Worm (Caenorhabditis elegans) whole organism, L3 larva: ENCODE measurements around the gene parn-2.
A peak's percentile ranks its signal among the peaks of the same experiment; 100 is the strongest.

Experiments
- R02D3.7 ChIP-seq: fragments of 150-350 bp; optimal IDR thresholded peaks from 2 replicates; lab custom pipeline; 2014; ENCODE audit warnings: missing biosample characterization, missing genetic modification characterization
- ZK546.5 ChIP-seq: sonication (generic microtip); optimal IDR thresholded peaks from 2 replicates; lab custom pipeline; 2017; ENCODE audit warnings: missing biosample characterization, missing genetic modification characterization
- ama-1 ChIP-seq: fragments of 150-350 bp; optimal IDR thresholded peaks from 2 replicates; lab custom pipeline; 2018
- ceh-16 ChIP-seq: sonication (generic microtip); optimal IDR thresholded peaks from 2 replicates; lab custom pipeline; 2017; ENCODE audit warnings: missing biosample characterization, missing genetic modification characterization
- ceh-28 ChIP-seq: fragments of 150-350 bp; optimal IDR thresholded peaks from 2 replicates; lab custom pipeline; 2014; ENCODE audit warnings: missing biosample characterization, missing genetic modification reagents, missing genetic modification characterization
- daf-12 ChIP-seq: fragments of 150-350 bp; optimal IDR thresholded peaks from 2 replicates; lab custom pipeline; 2014; ENCODE audit warnings: missing biosample characterization, missing genetic modification reagents, missing genetic modification characterization
- egl-27 ChIP-seq: sonication (generic microtip); optimal IDR thresholded peaks from 4 replicates; lab custom pipeline; 2017; ENCODE audit warnings: missing biosample characterization, missing genetic modification reagents, missing genetic modification characterization
- egl-5 ChIP-seq: fragments of 150-350 bp; optimal IDR thresholded peaks from 2 replicates; lab custom pipeline; 2017; ENCODE audit warnings: missing biosample characterization, missing genetic modification reagents, missing genetic modification characterization, inconsistent platforms
- elt-1 ChIP-seq: fragments of 150-350 bp; optimal IDR thresholded peaks from 2 replicates; lab custom pipeline; 2014; ENCODE audit warnings: missing biosample characterization, missing genetic modification characterization
- elt-2 ChIP-seq: sonication (generic microtip); optimal IDR thresholded peaks from 2 replicates; lab custom pipeline; 2016; ENCODE audit warnings: missing genetic modification reagents, mild to moderate bottlenecking, missing genetic modification characterization, missing compliant biosample characterization
- elt-3 ChIP-seq, 3 experiments: fragments of 150-350 bp in 1 of 3; sonication (generic microtip) in 2 of 3; optimal IDR thresholded peaks; 2 replicates in 2 of 3; 4 replicates in 1 of 3; lab custom pipeline; 2014 to 2017; ENCODE audit warnings: missing biosample characterization in 3 of 3, missing genetic modification characterization in 3 of 3
- eor-1 ChIP-seq, 2 experiments: fragments of 150-350 bp; optimal IDR thresholded peaks; 2 replicates each; lab custom pipeline; 2014 to 2018; ENCODE audit warnings: missing biosample characterization in 2 of 2, missing genetic modification characterization in 2 of 2
- fkh-10 ChIP-seq: sonication (generic microtip); optimal IDR thresholded peaks from 2 replicates; lab custom pipeline; 2017; ENCODE audit warnings: missing biosample characterization, missing genetic modification reagents, missing genetic modification characterization
- fos-1 ChIP-seq: fragments of 150-350 bp; optimal IDR thresholded peaks from 2 replicates; lab custom pipeline; 2014; ENCODE audit warnings: missing biosample characterization, missing genetic modification characterization
- hmg-11 ChIP-seq: sonication (generic microtip); optimal IDR thresholded peaks from 2 replicates; lab custom pipeline; 2016; ENCODE audit warnings: missing genetic modification characterization, missing compliant biosample characterization
- jun-1 ChIP-seq: fragments of 150-350 bp; optimal IDR thresholded peaks from 2 replicates; lab custom pipeline; 2014; ENCODE audit warnings: missing biosample characterization, missing genetic modification reagents, missing genetic modification characterization
- lin-39 ChIP-seq: fragments of 150-350 bp; optimal IDR thresholded peaks from 2 replicates; lab custom pipeline; 2018; ENCODE audit warnings: missing biosample characterization, missing genetic modification reagents, missing genetic modification characterization
- lsy-12 ChIP-seq: sonication (generic microtip); optimal IDR thresholded peaks from 2 replicates; lab custom pipeline; 2016; ENCODE audit warnings: mild to moderate bottlenecking, missing genetic modification characterization, missing compliant biosample characterization
- mdl-1 ChIP-seq: fragments of 150-350 bp; optimal IDR thresholded peaks from 2 replicates; lab custom pipeline; 2014; ENCODE audit warnings: missing biosample characterization, missing genetic modification characterization
- mml-1 ChIP-seq: fragments of 150-350 bp; sonication (generic microtip); optimal IDR thresholded peaks from 3 replicates; lab custom pipeline; 2014; ENCODE audit warnings: missing biosample characterization, missing genetic modification characterization
- nfya-1 ChIP-seq: sonication (generic microtip); optimal IDR thresholded peaks from 2 replicates; lab custom pipeline; 2017; ENCODE audit warnings: missing genetic modification characterization, mild to moderate bottlenecking, missing compliant biosample characterization, antibody characterized with exemption, moderate library complexity; ENCODE audit not compliant: insufficient read depth
- nhr-11 ChIP-seq: fragments of 150-350 bp; optimal IDR thresholded peaks from 2 replicates; lab custom pipeline; 2014; ENCODE audit warnings: missing biosample characterization, missing genetic modification characterization
- nhr-12 ChIP-seq: fragments of 150-350 bp; optimal IDR thresholded peaks from 2 replicates; lab custom pipeline; 2014; ENCODE audit warnings: missing biosample characterization, missing genetic modification characterization
- nhr-237 ChIP-seq: fragments of 150-350 bp; optimal IDR thresholded peaks from 2 replicates; lab custom pipeline; 2014; ENCODE audit warnings: missing biosample characterization, missing genetic modification characterization
- nhr-25 ChIP-seq: sonication (generic microtip); optimal IDR thresholded peaks from 2 replicates; lab custom pipeline; 2017; ENCODE audit warnings: missing biosample characterization, missing genetic modification characterization
- nhr-28 ChIP-seq: fragments of 150-350 bp; optimal IDR thresholded peaks from 2 replicates; lab custom pipeline; 2014; ENCODE audit warnings: missing biosample characterization, missing genetic modification characterization
- nhr-43 ChIP-seq: sonication (generic microtip); optimal IDR thresholded peaks from 2 replicates; lab custom pipeline; 2016; ENCODE audit warnings: mild to moderate bottlenecking, missing genetic modification characterization, missing compliant biosample characterization; ENCODE audit not compliant: poor library complexity, severe bottlenecking
- nhr-67 ChIP-seq: fragments of 150-350 bp; optimal IDR thresholded peaks from 2 replicates; lab custom pipeline; 2014; ENCODE audit warnings: missing biosample characterization, missing genetic modification characterization
- nhr-76 ChIP-seq: fragments of 150-350 bp; sonication (generic microtip); optimal IDR thresholded peaks from 5 replicates; lab custom pipeline; 2014; ENCODE audit warnings: missing biosample characterization, missing genetic modification characterization
- nhr-77 ChIP-seq: fragments of 150-350 bp; optimal IDR thresholded peaks from 2 replicates; lab custom pipeline; 2014; ENCODE audit warnings: missing biosample characterization, missing genetic modification characterization
- sea-2 ChIP-seq: fragments of 150-350 bp; sonication (generic microtip); optimal IDR thresholded peaks from 4 replicates; lab custom pipeline; 2014; ENCODE audit warnings: missing biosample characterization, missing genetic modification reagents, missing genetic modification characterization
- skn-1 ChIP-seq: fragments of 150-350 bp; optimal IDR thresholded peaks from 2 replicates; lab custom pipeline; 2014; ENCODE audit warnings: missing biosample characterization, missing genetic modification characterization
- snpc-4 ChIP-seq: fragments of 150-350 bp; optimal IDR thresholded peaks from 2 replicates; lab custom pipeline; 2014; ENCODE audit warnings: missing biosample characterization, missing genetic modification characterization
- tbx-2 ChIP-seq: sonication (generic microtip); optimal IDR thresholded peaks from 2 replicates; lab custom pipeline; 2016; ENCODE audit warnings: mild to moderate bottlenecking, missing genetic modification characterization, missing compliant biosample characterization
- unc-62 ChIP-seq: fragments of 150-350 bp; sonication (generic microtip); optimal IDR thresholded peaks from 4 replicates; lab custom pipeline; 2014; ENCODE audit warnings: missing biosample characterization, missing genetic modification reagents, missing genetic modification characterization
- ztf-11 ChIP-seq: fragments of 150-350 bp; optimal IDR thresholded peaks from 2 replicates; lab custom pipeline; 2014; ENCODE audit warnings: missing biosample characterization, missing genetic modification characterization
- ztf-4 ChIP-seq: fragments of 150-350 bp; optimal IDR thresholded peaks from 2 replicates; lab custom pipeline; 2014; ENCODE audit warnings: missing biosample characterization, missing genetic modification characterization

parn-2 gene

ce11 chrII:12214562-12214961 is 41.9 kb downstream of the parn-2 start:
- TF ChIP-seq unc-62 (GFP tag; lab: Kevin White, UChicago), result no peak
- no peak for TF ChIP-seq daf-12 (tag; lab: Kevin White, UChicago)
- TF ChIP-seq ama-1 (lab: Kevin White, UChicago), result no peak
- TF ChIP-seq jun-1 (tag; lab: Kevin White, UChicago), result no peak
- no peak for TF ChIP-seq mdl-1 (tag; lab: Kevin White, UChicago)
- TF ChIP-seq elt-1 (tag; lab: Kevin White, UChicago), result no peak
- no peak for TF ChIP-seq egl-5 (tag; lab: Kevin White, UChicago)
- no peak for TF ChIP-seq skn-1 (tag; lab: Kevin White, UChicago)
- TF ChIP-seq lin-39 (tag; lab: Kevin White, UChicago), result no peak
- TF ChIP-seq, all 47 proteins: peak for 0

ce11 chrII:12211652-12212245 is 44.7 kb downstream of the parn-2 start:
- TF ChIP-seq ceh-28 (tag; lab: Kevin White, UChicago), result no peak
- TF ChIP-seq ztf-4, result no peak
- no peak for TF ChIP-seq nhr-76 (tag; lab: Kevin White, UChicago)
- TF ChIP-seq nhr-28 (tag; lab: Kevin White, UChicago), result no peak
- no peak for TF ChIP-seq nhr-12 (tag; lab: Kevin White, UChicago)
- no peak for TF ChIP-seq elt-1 (tag; lab: Kevin White, UChicago)
- no peak for TF ChIP-seq elt-2
- TF ChIP-seq mml-1 (tag; lab: Kevin White, UChicago), result no peak
- TF ChIP-seq nhr-11 (tag; lab: Kevin White, UChicago), result no peak
- no peak for TF ChIP-seq nhr-43 (tag; lab: Kevin White, UChicago)
- no peak for TF ChIP-seq elt-3 (tag; optimal IDR thresholded peaks at IDR 0.05; lab: Kevin White, UChicago)
- no peak for TF ChIP-seq hmg-11
- TF ChIP-seq eor-1 (tag; optimal IDR thresholded peaks at IDR 0.05; lab: Kevin White, UChicago), result no peak
- TF ChIP-seq skn-1 (tag; lab: Kevin White, UChicago), result no peak
- no peak for TF ChIP-seq ceh-16 (tag; lab: Kevin White, UChicago)
- TF ChIP-seq nhr-67 (tag; lab: Kevin White, UChicago), result no peak
- no peak for TF ChIP-seq sea-2 (GFP tag; lab: Kevin White, UChicago)
- no peak for TF ChIP-seq fkh-10

ce11 chrII:12208741-12209140 is 47.7 kb downstream of the parn-2 start:
- TF ChIP-seq ceh-28 (tag; lab: Kevin White, UChicago) (peak; percentile 21), elt-1 (tag; lab: Kevin White, UChicago) (no peak)

- TF ChIP-seq nfya-1 (tag; lab: Kevin White, UChicago) (peak; percentile 91), ceh-28 (tag; lab: Kevin White, UChicago) (no peak), ztf-11 (tag; lab: Kevin White, UChicago) (no peak), egl-27 (tag; lab: Kevin White, UChicago) (no peak), sea-2 (GFP tag; lab: Kevin White, UChicago) (no peak), fos-1 (tag; lab: Kevin White, UChicago) (no peak), nhr-25 (tag; lab: Kevin White, UChicago) (no peak)
These were observed 51.8 kb downstream of the parn-2 start for ce11 chrII:12204617-12205016.

ce11 chrII:12202921-12203320 is 53.5 kb downstream of the parn-2 start, which contains the start of gene aqp-12:
Gene aqp-12, plus strand, starts transcription at chrII:12203221.
- no peak for TF ChIP-seq nhr-28 (tag; lab: Kevin White, UChicago)
- no peak for TF ChIP-seq skn-1 (tag; lab: Kevin White, UChicago)
- no peak for TF ChIP-seq lsy-12 (tag; lab: Kevin White, UChicago)
- TF ChIP-seq nhr-237 (tag; lab: Kevin White, UChicago), result no peak
- TF ChIP-seq jun-1 (tag; lab: Kevin White, UChicago), result no peak
- no peak for TF ChIP-seq snpc-4 (tag; lab: Kevin White, UChicago)
- no peak for TF ChIP-seq nhr-77
- TF ChIP-seq R02D3.7 (tag; lab: Kevin White, UChicago), result no peak
- TF ChIP-seq nhr-12 (tag; lab: Kevin White, UChicago), result no peak
- TF ChIP-seq ZK546.5 (tag; lab: Kevin White, UChicago), result no peak
- TF ChIP-seq daf-12 (tag; lab: Kevin White, UChicago), result no peak
- no peak for TF ChIP-seq lin-39 (tag; lab: Kevin White, UChicago)
- TF ChIP-seq fos-1 (tag; lab: Kevin White, UChicago), result no peak
- TF ChIP-seq hmg-11, result no peak
- no peak for TF ChIP-seq tbx-2
- no peak for TF ChIP-seq ceh-28 (tag; lab: Kevin White, UChicago)
- no peak for TF ChIP-seq nhr-67 (tag; lab: Kevin White, UChicago)
- TF ChIP-seq eor-1 (tag; optimal IDR thresholded peaks at IDR 0.05; lab: Kevin White, UChicago), result no peak
- TF ChIP-seq mdl-1 (tag; lab: Kevin White, UChicago), result no peak
